Fruit fly (Drosophila melanogaster) whole organism, prepupa: ENCODE measurements around the gene RpL40.

ENCODE experiments used
- Blimp-1 ChIP-seq: fragments of 200-800 bp; sonication (Bioruptor generic); optimal IDR thresholded peaks from 3 replicates; lab custom pipeline; 2017; ENCODE audit warnings: missing biosample characterization, missing genetic modification characterization, mild to moderate bottlenecking, moderate library complexity, missing genetic modification reagents
- CG6163 ChIP-seq: fragments of 200-800 bp; sonication (Bioruptor generic); IDR thresholded peaks from 3 replicates; pipeline ENCODE4 v1.3.6; 2022; ENCODE audit warnings: missing biosample characterization, missing genetic modification characterization
- Eip75B ChIP-seq: fragments of 200-800 bp; sonication (Bioruptor generic); optimal IDR thresholded peaks from 3 replicates; lab custom pipeline; 2016; ENCODE audit warnings: missing biosample characterization, missing genetic modification characterization
- Eip93F ChIP-seq: fragments of 200-800 bp; sonication (Bioruptor generic); optimal IDR thresholded peaks from 2 replicates; lab custom pipeline; 2016; ENCODE audit warnings: missing biosample characterization, mild to moderate bottlenecking, missing genetic modification characterization
- Hr38 ChIP-seq: sonication (Bioruptor generic); optimal IDR thresholded peaks from 2 replicates; lab custom pipeline; 2016; ENCODE audit warnings: missing biosample characterization, missing genetic modification characterization
- Hr4 ChIP-seq: fragments of 200-800 bp; sonication (Bioruptor generic); optimal IDR thresholded peaks from 3 replicates; lab custom pipeline; 2016; ENCODE audit warnings: missing biosample characterization, missing genetic modification characterization
- Lpt ChIP-seq: fragments of 200-800 bp; sonication (Bioruptor generic); optimal IDR thresholded peaks from 3 replicates; lab custom pipeline; 2016; ENCODE audit warnings: missing biosample characterization, missing genetic modification characterization
- achi ChIP-seq: fragments of 200-800 bp; sonication (Bioruptor generic); optimal IDR thresholded peaks from 3 replicates; lab custom pipeline; 2016; ENCODE audit warnings: missing biosample characterization, missing genetic modification characterization
- fkh ChIP-seq: fragments of 200-800 bp; sonication (Bioruptor generic); optimal IDR thresholded peaks from 3 replicates; lab custom pipeline; 2017; ENCODE audit warnings: missing biosample characterization, mild to moderate bottlenecking, missing genetic modification characterization, moderate library complexity
- pdm3 ChIP-seq: fragments of 200-800 bp; sonication (Bioruptor generic); optimal IDR thresholded peaks from 3 replicates; lab custom pipeline; 2016; ENCODE audit warnings: missing biosample characterization, missing genetic modification characterization
- vri ChIP-seq: fragments of 200-800 bp; sonication (Bioruptor generic); optimal IDR thresholded peaks from 3 replicates; lab custom pipeline; 2016; ENCODE audit warnings: missing biosample characterization, mild to moderate bottlenecking, missing genetic modification characterization

DNA sequence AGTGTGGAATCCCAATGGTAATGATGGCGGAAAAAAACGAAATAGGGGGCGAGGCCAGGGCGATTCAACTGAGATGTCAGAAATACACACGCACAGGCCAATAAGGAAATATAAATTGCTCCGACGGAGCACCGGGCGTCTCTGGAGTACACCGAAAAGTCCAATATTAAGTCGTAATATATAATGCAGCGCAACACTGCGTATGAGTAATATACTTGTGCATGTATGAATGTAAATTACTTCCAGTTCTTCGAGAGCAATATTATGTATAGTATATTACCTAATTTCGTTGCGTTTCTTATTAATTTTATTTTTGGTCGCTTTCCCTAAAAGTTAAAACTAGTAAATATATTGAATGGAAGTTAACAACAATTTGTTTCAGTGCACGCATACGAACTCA lies 3.1 kb downstream of the RpL40 start:
- TF ChIP-seq Hr38 (GFP tag; lab: Kevin White, UChicago) (no peak), Eip93F (GFP tag; lab: Kevin White, UChicago) (no peak), Hr4 (no peak), Lpt (GFP tag; lab: Kevin White, UChicago) (no peak), Eip75B (GFP tag; lab: Kevin White, UChicago) (no peak), vri (GFP tag; lab: Kevin White, UChicago) (no peak), Blimp-1 (GFP tag; lab: Kevin White, UChicago) (no peak), pdm3 (no peak), achi (GFP tag; lab: Kevin White, UChicago) (no peak), fkh (GFP tag; lab: Kevin White, UChicago) (no peak), CG6163 (GFP tag; lab: Robert Waterston, UW) (no peak)
